Worm (Caenorhabditis elegans) whole organism, dauer: ENCODE results near the gene Y54F10BM.6.
"Not testable (repeated sequence)": the region's sequence is repeated elsewhere in the genome, so short reads cannot be mapped to it uniquely, and the experiment has no call there.

Source experiments
- unc-62 ChIP-seq: sonication (generic microtip); optimal IDR thresholded peaks from 2 replicates; lab custom pipeline; 2017; ENCODE audit warnings: missing biosample characterization, missing genetic modification reagents, missing genetic modification characterization

Gene Y54F10BM.6

DNA sequence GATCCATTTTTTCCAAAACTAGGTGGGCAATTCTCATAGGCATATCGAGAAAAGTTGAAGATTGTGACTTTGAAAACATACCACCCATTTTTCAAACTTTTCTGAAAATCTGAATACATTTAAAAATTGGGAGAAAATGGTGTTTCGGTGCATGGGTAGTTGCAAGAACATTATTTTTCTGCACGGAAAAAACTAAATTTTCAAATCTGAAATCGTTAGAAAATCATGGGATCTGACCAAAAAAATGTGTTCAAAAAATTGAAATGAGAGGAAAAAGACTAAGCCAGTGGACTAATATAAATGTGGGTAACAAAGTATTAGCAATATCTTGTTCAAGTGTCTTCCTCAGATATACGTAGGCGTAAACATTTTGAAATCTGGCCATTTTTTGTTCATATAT, 4.2 kb upstream of the Y54F10BM.6 start, which contains the start of gene fbxa-43:
TSS of gene fbxa-43 (minus strand) at position 101 of the 400 bp plus-strand sequence.
- no peak for TF ChIP-seq unc-62 (GFP tag; lab: Kevin White, UChicago)

DNA sequence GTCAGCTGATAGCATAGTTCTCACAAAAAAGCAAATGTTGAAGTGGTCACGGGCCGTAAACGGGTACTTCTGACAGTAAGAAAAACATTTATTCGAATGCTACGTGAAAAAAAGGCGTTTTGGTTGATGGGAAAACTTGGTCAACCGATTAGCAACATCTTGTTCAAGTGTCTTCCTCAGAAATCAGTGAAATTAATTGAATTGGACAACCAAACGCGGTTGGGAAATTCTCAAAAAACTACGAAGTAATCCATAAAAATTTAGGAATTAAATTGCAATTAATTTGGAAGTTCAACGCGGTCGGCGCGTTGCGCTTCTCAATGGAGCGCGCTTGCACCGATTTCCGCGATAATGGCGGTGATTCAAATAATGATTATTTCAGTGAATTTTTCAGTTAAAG, 3.7 kb upstream of the Y54F10BM.6 start:
- no peak for TF ChIP-seq unc-62 (GFP tag; lab: Kevin White, UChicago)

DNA sequence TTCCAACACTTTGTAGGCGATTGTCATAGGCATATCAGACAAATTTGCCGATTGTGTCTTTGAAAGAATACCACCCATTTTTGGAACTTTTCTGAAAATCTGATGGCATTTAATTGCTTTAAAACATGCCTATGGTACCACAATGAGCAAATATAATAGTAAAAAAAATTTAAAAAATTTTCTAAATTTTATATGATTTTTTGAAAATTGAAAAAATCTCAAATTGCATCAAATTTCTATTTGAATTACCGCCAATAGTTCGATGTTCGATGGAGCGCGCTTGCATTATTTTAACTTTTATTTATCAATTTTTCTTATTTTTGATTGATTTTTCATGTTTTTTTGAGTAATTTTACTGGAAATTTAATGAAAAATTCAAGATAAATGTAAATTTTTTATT, 1.7 kb upstream of the Y54F10BM.6 start, which contains the start of gene fbxa-42:
TSS of gene fbxa-42 (minus strand) at position 101 of the 400 bp plus-strand sequence.
- not testable (repeated sequence) for TF ChIP-seq unc-62 (GFP tag; lab: Kevin White, UChicago)

DNA sequence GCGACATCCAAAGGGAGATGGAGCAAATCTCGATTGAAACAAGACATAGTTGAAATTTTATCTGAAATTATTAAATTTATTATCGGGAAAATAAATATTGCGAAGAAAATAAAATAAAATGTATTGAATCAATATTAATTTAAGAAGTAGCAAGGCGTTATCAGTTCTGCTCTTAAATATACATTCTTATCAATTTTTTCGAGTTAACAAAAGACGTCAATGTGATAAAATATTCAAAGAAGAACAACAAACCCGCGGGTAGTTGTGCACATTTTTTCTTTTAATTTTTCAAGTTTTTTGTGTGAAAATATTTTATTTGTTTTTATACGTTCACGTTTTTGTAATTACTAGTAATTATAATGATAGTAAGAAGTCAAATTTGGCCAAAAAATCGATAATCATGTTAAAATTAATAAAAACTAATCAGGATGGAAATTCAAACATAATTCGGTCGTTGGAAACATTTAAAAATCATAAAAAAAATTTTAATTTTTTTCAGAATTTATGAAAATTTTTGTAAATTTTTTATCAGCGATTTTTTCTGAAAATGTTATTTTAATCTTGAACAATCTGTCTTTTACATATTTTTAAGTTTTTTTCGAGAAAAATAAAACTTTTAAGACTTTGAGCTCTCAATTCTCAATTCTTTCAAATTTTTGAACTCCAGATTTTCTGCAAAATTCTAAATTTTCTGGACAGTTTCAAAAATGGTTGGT, 3.1 kb downstream of the Y54F10BM.6 start, which contains the start of gene fbxa-9:
TSS of gene fbxa-9 (plus strand) at position 666 of the 716 bp plus-strand sequence.
- TF ChIP-seq unc-62 (GFP tag; lab: Kevin White, UChicago) = no peak

DNA sequence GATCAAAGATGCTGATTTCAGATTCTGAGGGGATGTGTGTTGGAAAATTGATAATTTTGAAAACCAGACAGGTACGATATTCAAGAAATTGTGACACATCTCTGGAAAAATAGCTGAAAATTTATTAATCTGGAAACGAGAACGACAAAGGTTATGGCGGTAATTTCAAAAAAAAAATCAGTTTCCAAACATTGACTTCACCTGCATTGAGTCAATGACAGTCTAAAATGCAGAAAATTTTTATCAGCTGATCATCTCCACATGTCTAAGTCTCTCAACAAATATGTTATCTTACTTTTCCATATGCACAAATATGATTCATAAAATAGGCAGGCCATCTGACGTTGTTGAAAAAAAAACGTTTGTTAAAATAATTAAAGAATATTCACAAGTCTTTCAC, 9.0 kb downstream of the Y54F10BM.6 start, which contains the start of gene fbxa-48:
TSS of gene fbxa-48 (minus strand) at position 101 of the 400 bp plus-strand sequence.
- TF ChIP-seq unc-62 (GFP tag; lab: Kevin White, UChicago) = no peak

DNA sequence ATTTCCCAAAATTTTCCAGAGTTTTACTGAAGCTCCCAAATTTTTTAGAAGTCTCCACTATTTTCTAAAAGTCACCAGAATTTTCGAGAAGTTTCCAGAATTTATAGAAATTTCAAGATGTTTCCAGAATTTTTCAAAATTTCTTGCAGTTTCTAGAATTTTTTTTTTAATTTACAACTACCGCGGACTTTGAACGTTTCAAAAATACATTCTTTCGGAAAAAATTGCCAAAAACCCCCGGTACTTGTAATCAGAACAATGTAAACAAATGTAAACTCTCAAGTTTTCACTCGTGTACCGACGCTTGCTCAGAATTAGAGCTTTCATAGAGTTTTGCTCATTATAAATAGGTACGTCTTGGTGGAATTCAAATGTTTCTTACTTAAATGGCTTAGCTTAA, 9.7 kb downstream of the Y54F10BM.6 start, which contains the start of gene fbxa-39:
TSS of gene fbxa-39 (plus strand) at position 301 of the 400 bp plus-strand sequence.
- no peak for TF ChIP-seq unc-62 (GFP tag; lab: Kevin White, UChicago)

DNA sequence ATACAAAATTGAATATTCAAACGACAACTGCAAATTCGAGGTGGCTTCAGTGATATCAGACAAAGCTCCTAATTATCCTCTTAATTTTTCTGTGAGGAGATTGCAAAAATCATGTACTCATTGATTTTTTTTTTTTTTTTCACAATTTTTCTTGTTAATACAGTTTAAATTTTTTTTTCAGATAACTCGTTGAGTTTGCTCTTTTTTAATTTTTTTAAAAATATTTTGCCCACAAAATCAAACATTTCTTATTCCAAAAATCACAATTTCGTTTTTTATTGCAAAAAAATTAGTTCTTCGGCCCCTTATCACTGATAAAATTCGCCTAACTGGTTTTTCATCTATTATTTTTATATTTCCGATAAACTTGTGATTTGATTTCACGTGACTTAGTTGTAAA, 13.8 kb downstream of the Y54F10BM.6 start, which contains the start of gene Y54F10BM.21:
TSS of gene Y54F10BM.21 (plus strand) at position 301 of the 400 bp plus-strand sequence.
- no peak for TF ChIP-seq unc-62 (GFP tag; lab: Kevin White, UChicago)

DNA sequence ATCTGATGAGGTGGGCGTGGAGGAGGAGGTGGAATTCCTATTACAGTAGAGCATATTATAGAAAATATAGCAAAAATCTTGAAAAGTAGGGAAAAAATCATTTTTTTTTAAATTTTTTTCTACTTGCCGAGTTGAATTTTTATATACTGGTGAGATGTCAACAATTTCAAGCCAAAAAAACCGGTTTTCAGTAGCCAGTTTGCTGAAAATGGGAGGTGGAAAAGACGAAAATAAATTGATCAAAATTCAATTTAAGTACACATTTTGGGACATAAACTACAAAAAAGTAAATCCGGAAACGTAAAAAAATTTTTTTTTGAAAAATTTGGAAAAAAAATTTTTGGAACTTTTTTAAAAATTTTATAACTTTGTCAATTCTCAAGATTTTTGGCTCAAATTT, 16.4 kb downstream of the Y54F10BM.6 start, which contains the start of gene Y54F10BM.23:
TSS of gene Y54F10BM.23 (minus strand) at position 101 of the 400 bp plus-strand sequence.
- TF ChIP-seq unc-62 (GFP tag; lab: Kevin White, UChicago) = no peak

DNA sequence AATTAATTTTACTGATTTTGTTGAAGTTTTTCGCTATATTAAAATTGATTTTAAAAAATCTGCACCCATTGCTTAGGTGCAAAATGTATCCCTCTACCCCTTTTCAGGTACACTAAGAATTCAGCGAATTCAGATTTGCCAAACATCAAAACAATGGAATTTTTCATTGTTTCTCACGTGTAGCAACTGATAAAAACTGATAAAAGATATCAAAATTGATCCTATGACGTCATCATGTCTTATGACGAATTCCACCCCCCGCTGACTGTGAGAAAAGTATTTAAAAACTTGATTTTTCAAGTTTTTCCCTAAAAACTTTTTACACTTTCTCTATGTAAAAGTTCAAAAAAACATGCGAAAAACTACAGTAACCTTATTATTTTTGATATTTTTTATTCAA, 17.5 kb downstream of the Y54F10BM.6 start, which contains the start of gene Y54F10BM.22:
TSS of gene Y54F10BM.22 (plus strand) at position 331 of the 400 bp plus-strand sequence.
- no peak for TF ChIP-seq unc-62 (GFP tag; lab: Kevin White, UChicago)

DNA sequence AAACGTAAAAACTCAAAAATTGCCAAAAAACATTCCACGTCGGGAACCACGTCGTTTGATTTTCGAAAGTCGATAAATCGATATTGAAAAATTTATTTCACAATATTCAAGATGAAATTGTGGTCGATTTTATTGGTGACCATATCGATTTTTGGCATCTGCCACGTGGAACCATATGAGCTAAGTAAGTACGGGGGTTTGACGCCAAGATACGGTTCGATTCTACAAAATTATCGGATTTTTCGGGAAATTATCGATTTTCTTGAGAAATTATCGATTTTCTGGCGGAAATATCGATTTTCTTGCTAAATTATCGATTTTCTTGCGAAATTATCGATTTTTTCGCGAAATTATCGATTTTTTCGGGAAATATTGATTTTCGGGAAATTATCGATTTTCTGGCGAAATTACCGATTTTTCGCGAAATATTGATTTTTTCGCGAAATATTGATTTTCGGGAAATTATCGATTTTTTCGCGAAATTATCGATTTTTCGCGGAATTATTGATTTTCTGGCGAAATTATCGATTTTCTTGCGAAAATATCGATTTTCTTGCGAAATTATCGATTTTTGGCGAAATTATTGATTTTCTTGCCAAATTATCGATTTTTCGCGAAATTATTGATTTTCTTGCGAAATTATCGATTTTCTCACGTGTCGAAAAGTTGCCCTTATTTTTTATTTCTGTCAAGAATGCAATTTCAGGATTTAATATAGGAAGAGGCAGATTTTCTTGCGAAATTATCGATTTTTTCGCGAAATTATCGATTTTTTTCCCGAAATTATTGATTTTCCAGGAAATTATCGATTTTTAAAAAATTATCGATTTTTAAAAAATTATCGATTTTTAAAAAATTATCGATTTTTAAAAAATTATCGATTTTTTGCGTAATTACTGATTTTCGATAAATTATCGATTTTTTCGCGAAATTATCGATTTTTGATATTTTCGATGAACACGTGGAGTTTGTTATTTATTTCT, 19.2 kb downstream of the Y54F10BM.6 start, which contains the start of gene Y54F10BM.3:
TSS of gene Y54F10BM.3 (plus strand) at position 51 of the 983 bp plus-strand sequence.
- no peak for TF ChIP-seq unc-62 (GFP tag; lab: Kevin White, UChicago)

DNA sequence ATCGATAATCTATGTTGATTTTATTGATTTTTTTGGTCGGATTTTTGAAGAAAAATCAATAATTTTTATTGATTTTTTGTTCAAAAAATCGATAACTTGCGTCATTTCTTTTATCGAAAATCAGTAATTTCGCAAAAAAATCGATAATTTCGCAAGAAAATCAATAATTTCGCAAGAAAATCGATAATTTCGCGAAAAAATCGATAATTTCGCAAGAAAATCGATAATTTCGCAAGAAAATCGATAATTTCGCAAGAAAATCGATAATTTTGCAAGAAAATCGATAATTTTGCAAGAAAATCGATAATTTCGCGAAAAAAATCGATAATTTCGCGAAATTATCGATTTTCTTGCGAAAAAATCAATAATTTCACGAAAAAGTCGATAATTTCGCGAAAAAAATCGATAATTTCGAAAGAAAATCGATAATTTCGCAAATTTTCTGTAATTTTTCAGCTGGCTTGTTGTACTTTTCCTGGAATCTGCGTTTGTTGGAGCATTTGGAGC, 20.4 kb downstream of the Y54F10BM.6 start:
- no peak for TF ChIP-seq unc-62 (GFP tag; lab: Kevin White, UChicago)

DNA sequence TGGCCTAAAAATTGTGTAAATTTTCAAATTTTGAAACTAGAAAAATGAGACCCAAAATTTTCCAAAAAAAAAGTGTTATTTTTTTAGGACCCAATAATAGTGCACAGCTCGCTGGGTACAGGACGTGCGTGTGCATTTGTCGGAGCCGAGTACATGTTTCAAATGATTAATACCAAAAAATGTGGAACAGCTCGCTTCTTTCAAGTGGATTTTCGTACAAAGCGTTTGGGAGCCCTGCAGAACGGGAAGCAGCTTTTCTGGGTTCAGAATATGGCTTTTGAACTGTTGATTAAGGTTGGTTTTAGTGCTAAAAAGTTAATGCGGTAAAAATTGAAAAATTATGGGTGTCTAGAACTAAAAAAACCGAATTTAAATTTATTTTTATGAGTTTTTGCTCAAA, 25.2 kb downstream of the Y54F10BM.6 start:
- no peak for TF ChIP-seq unc-62 (GFP tag; lab: Kevin White, UChicago)

DNA sequence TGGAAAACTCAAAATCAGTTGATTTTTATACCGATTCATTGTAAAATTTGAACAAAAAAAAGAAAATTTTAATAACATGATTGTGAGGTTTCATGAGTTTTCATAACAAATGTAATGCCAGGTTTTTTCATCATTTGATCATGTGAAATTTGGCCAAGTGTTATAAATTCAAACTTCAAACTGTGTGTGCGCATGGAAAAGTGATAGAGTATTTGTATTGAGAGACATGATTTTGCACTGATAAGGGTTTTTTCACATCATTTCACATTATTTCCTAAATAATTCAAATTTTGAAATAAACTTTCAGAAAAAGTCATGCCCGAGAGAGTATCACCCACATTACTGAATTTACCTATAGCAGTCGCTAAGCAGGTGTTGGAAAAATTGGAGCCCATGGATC, 28.1 kb downstream of the Y54F10BM.6 start, which contains the start of gene fbxa-219:
TSS of gene fbxa-219 (plus strand) at position 277 of the 400 bp plus-strand sequence.
- no peak for TF ChIP-seq unc-62 (GFP tag; lab: Kevin White, UChicago)

DNA sequence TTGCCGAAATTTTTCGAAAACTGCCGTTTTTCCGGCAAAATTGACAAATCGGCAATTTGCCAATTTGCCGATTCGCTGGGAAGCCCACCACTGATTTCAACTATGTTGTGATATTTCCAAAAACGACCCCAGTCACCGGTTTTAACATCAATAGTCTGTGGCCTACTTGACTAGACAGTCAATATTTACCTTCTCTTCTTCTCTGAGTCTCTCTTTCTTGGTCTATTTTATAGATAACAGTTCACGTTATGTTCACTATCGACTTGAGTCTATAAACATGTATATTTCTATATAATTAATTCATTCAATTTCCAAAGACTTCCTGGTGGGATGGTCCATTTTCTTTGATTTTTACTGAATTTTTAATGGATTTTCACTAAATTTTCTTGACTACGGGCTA, 31.7 kb downstream of the Y54F10BM.6 start:
- TF ChIP-seq unc-62 (GFP tag; lab: Kevin White, UChicago) = no peak

DNA sequence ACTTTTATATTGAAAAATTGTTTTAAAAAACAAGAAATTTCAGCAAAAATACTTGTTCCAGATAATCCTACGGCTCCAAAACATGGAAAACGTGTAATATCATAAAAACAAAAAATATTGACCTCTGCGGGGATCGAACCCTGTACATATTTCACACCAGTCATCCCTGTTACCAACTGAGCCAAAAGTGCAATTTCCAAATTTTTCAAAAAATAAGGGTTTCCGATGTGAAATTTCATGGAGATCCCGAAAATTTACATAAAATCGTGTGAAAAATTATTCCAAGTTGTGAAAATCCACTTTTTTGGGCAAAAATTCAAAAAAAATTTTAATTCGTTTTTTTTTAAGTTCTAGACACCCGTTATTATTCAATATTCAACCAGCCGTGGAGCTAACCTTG, 41.1 kb downstream of the Y54F10BM.6 start:
- TF ChIP-seq unc-62 (GFP tag; lab: Kevin White, UChicago) = no peak
